Worm (Caenorhabditis elegans) whole organism, mixed stage, embryonic: ENCODE measurements around the gene C24D10.4.

Experiments
- M03D4.4 ChIP-seq: sonication (generic microtip); optimal IDR thresholded peaks from 2 replicates; lab custom pipeline; 2017; ENCODE audit warnings: mild to moderate bottlenecking, missing genetic modification characterization, missing compliant biosample characterization
- bed-3 ChIP-seq: fragments of 200-800 bp; sonication (Bioruptor generic); optimal IDR thresholded peaks from 3 replicates; lab custom pipeline; 2018; ENCODE audit warnings: mild to moderate bottlenecking, missing genetic modification characterization, moderate library complexity, missing compliant biosample characterization
- blmp-1 ChIP-seq: fragments of 150-350 bp; optimal IDR thresholded peaks from 2 replicates; lab custom pipeline; 2014; ENCODE audit warnings: missing biosample characterization, missing genetic modification characterization
- ceh-39 ChIP-seq: fragments of 150-350 bp; optimal IDR thresholded peaks from 2 replicates; lab custom pipeline; 2014; ENCODE audit warnings: missing biosample characterization, missing genetic modification characterization
- ceh-43 ChIP-seq: fragments of 200-800 bp; sonication (Bioruptor generic); optimal IDR thresholded peaks from 2 replicates; lab custom pipeline; 2018; ENCODE audit warnings: mild to moderate bottlenecking, missing genetic modification characterization, moderate library complexity, missing compliant biosample characterization
- ceh-83 ChIP-seq: fragments of 200-800 bp; sonication (Bioruptor generic); optimal IDR thresholded peaks from 2 replicates; lab custom pipeline; 2018; ENCODE audit warnings: mild to moderate bottlenecking, missing genetic modification characterization, missing compliant biosample characterization
- ces-1 ChIP-seq: fragments of 150-350 bp; optimal IDR thresholded peaks from 2 replicates; lab custom pipeline; 2014; ENCODE audit warnings: missing biosample characterization, missing genetic modification reagents, missing genetic modification characterization
- cnd-1 ChIP-seq: fragments of 200-800 bp; sonication (Bioruptor generic); optimal IDR thresholded peaks from 2 replicates; lab custom pipeline; 2018; ENCODE audit warnings: mild to moderate bottlenecking, missing genetic modification characterization, missing compliant biosample characterization
- drap-1 ChIP-seq: fragments of 200-800 bp; sonication (Bioruptor generic); optimal IDR thresholded peaks from 3 replicates; lab custom pipeline; 2018; ENCODE audit warnings: mild to moderate bottlenecking, missing genetic modification characterization, missing compliant biosample characterization
- elt-1 ChIP-seq: sonication (generic microtip); optimal IDR thresholded peaks from 2 replicates; lab custom pipeline; 2017; ENCODE audit warnings: missing genetic modification characterization, mild to moderate bottlenecking, missing compliant biosample characterization, antibody characterized with exemption, moderate library complexity, borderline replicate concordance; ENCODE audit not compliant: insufficient read depth
- elt-3 ChIP-seq: fragments of 150-350 bp; optimal IDR thresholded peaks from 2 replicates; lab custom pipeline; 2014; ENCODE audit warnings: missing biosample characterization, missing genetic modification characterization
- flh-1 ChIP-seq: fragments of 200-800 bp; sonication (Bioruptor generic); optimal IDR thresholded peaks from 2 replicates; lab custom pipeline; 2018; ENCODE audit warnings: mild to moderate bottlenecking, missing genetic modification characterization, moderate library complexity, missing compliant biosample characterization
- hlh-1 ChIP-seq: fragments of 150-350 bp; optimal IDR thresholded peaks from 2 replicates; lab custom pipeline; 2014; ENCODE audit warnings: missing biosample characterization, missing genetic modification reagents, missing genetic modification characterization
- lin-32 ChIP-seq: fragments of 200-800 bp; sonication (Bioruptor generic); optimal IDR thresholded peaks from 2 replicates; lab custom pipeline; 2018; ENCODE audit warnings: mild to moderate bottlenecking, missing genetic modification characterization, missing compliant biosample characterization
- lsy-2 ChIP-seq: fragments of 150-350 bp; optimal IDR thresholded peaks from 2 replicates; lab custom pipeline; 2014; ENCODE audit warnings: missing biosample characterization, missing genetic modification characterization
- mab-5 ChIP-seq: fragments of 150-350 bp; optimal IDR thresholded peaks from 2 replicates; lab custom pipeline; 2014; ENCODE audit warnings: missing biosample characterization, missing genetic modification characterization
- mep-1 ChIP-seq: fragments of 150-350 bp; optimal IDR thresholded peaks from 2 replicates; lab custom pipeline; 2017; ENCODE audit warnings: missing biosample characterization, missing genetic modification reagents, missing genetic modification characterization, inconsistent platforms
- mls-2 ChIP-seq: sonication (generic microtip); optimal IDR thresholded peaks from 2 replicates; lab custom pipeline; 2016; ENCODE audit warnings: mild to moderate bottlenecking, missing genetic modification characterization, moderate library complexity, missing compliant biosample characterization
- nhr-12 ChIP-seq: fragments of 150-350 bp; optimal IDR thresholded peaks from 2 replicates; lab custom pipeline; 2014; ENCODE audit warnings: missing biosample characterization, missing genetic modification characterization
- nhr-2 ChIP-seq: fragments of 150-350 bp; optimal IDR thresholded peaks from 2 replicates; lab custom pipeline; 2014; ENCODE audit warnings: missing biosample characterization, missing genetic modification characterization
- nhr-237 ChIP-seq: fragments of 150-350 bp; optimal IDR thresholded peaks from 2 replicates; lab custom pipeline; 2014; ENCODE audit warnings: missing biosample characterization, missing genetic modification characterization
- nhr-28 ChIP-seq: fragments of 150-350 bp; optimal IDR thresholded peaks from 2 replicates; lab custom pipeline; 2014; ENCODE audit warnings: missing biosample characterization, missing genetic modification characterization
- nhr-76 ChIP-seq: sonication (generic microtip); optimal IDR thresholded peaks from 2 replicates; lab custom pipeline; 2017; ENCODE audit warnings: missing biosample characterization, missing genetic modification characterization
- pha-4 ChIP-seq: fragments of 150-350 bp; optimal IDR thresholded peaks from 2 replicates; lab custom pipeline; 2018; ENCODE audit warnings: missing biosample characterization, missing genetic modification reagents, missing genetic modification characterization
- sem-2 ChIP-seq: fragments of 200-800 bp; sonication (Bioruptor generic); optimal IDR thresholded peaks from 2 replicates; lab custom pipeline; 2018; ENCODE audit warnings: mild to moderate bottlenecking, missing genetic modification characterization, missing compliant biosample characterization
- sptf-1 ChIP-seq: sonication (generic microtip); optimal IDR thresholded peaks from 2 replicates; lab custom pipeline; 2017; ENCODE audit warnings: mild to moderate bottlenecking, missing genetic modification characterization, moderate library complexity, missing compliant biosample characterization
- unc-120 ChIP-seq: sonication (generic microtip); optimal IDR thresholded peaks from 2 replicates; lab custom pipeline; 2017; ENCODE audit warnings: missing genetic modification characterization, missing compliant biosample characterization; ENCODE audit not compliant: poor library complexity, severe bottlenecking
- unc-39 ChIP-seq: fragments of 150-350 bp; optimal IDR thresholded peaks from 2 replicates; lab custom pipeline; 2014; ENCODE audit warnings: missing biosample characterization, missing genetic modification characterization
- unc-62 ChIP-seq: fragments of 150-350 bp; optimal IDR thresholded peaks from 2 replicates; lab custom pipeline; 2014; ENCODE audit warnings: missing biosample characterization, missing genetic modification reagents, missing genetic modification characterization
- zip-8 ChIP-seq: fragments of 150-350 bp; optimal IDR thresholded peaks from 2 replicates; lab custom pipeline; 2014; ENCODE audit warnings: missing biosample characterization, missing genetic modification characterization
- ztf-11 ChIP-seq: fragments of 150-350 bp; optimal IDR thresholded peaks from 2 replicates; lab custom pipeline; 2014; ENCODE audit warnings: missing biosample characterization, missing genetic modification characterization

The C24D10.4 gene

ce11 chrIV:5186480-5187205, 26.3 kb downstream of the C24D10.4 start, which contains the start of the genes W03F8.6 and mtrf-1L:
TSS of gene W03F8.6 (minus strand) at chrIV:5186580.
TSS of gene mtrf-1L (plus strand) at chrIV:5187155.
- TF ChIP-seq ceh-39 (no peak), mab-5 (no peak), elt-1 (tag; lab: Kevin White, UChicago) (no peak), zip-8 (tag; lab: Kevin White, UChicago) (no peak), ztf-11 (tag; lab: Kevin White, UChicago) (no peak)
- TF ChIP-seq, all 35 proteins: peak for 0

ce11 chrIV:5188051-5188450, 27.7 kb downstream of the C24D10.4 start:
- TF ChIP-seq hlh-1, result no peak
- TF ChIP-seq flh-1 (GFP tag; lab: Kevin White, UChicago), result no peak
- TF ChIP-seq unc-62 (GFP tag; lab: Kevin White, UChicago), result no peak
- TF ChIP-seq elt-3 (tag; lab: Kevin White, UChicago), result no peak
- no peak for TF ChIP-seq zip-8 (tag; lab: Kevin White, UChicago)
- TF ChIP-seq mls-2, result no peak
- no peak for TF ChIP-seq blmp-1
- TF ChIP-seq lin-32 (GFP tag; lab: Kevin White, UChicago), result no peak
- no peak for TF ChIP-seq mab-5
- no peak for TF ChIP-seq nhr-12 (tag; lab: Kevin White, UChicago)
- no peak for TF ChIP-seq elt-1 (tag; lab: Kevin White, UChicago)
- no peak for TF ChIP-seq lsy-2 (tag; lab: Kevin White, UChicago)

DNA sequence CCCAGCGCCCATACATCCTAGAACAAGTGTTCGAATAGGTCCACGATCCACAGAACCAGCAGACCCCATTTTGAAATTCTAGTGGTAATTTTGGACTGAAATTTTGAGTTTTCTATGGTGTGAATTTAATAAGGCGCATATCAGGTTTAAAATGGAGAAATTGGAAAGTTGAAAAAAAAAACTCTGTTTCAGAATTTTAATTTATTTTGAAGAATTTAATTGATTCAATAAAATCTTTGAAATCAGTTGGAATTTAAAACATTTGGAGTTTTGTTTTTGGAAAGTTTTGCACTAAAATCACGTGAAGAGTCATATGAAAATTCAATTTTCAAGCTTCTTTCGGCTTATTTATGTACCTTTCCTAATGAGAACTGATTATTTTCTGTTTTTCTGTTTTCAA, 35.2 kb downstream of the C24D10.4 start, which contains the start of gene gpa-18:
Gene gpa-18 (minus strand): TSS at position 101 of the 400 bp plus-strand sequence.
- TF ChIP-seq mls-2 (no peak), unc-62 (GFP tag; lab: Kevin White, UChicago) (no peak), elt-1 (tag; lab: Kevin White, UChicago) (no peak), unc-120 (tag; lab: Kevin White, UChicago) (no peak)

DNA sequence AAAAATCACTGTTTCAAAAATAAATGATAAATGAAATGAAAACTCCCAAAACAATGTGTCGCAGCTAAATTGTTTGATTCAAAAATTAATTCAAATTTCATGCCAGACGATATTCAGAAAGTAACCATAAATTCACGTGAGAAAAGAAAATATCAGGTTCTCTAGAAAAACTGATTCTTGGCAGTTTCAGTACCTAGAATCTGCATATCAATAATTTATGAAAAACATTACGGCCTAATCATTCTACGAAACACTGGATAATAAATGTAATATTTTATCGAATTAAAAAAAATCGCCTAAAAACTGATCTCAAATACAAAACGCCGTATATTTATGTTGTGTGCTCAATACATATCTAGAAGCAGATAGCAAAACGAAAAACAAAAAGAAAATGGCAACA, 40.5 kb downstream of the C24D10.4 start:
- no peak for TF ChIP-seq nhr-12 (tag; lab: Kevin White, UChicago)
- no peak for TF ChIP-seq unc-39 (tag; lab: Kevin White, UChicago)
- no peak for TF ChIP-seq nhr-2
- no peak for TF ChIP-seq ceh-83 (GFP tag; lab: Kevin White, UChicago)
- TF ChIP-seq lin-32 (GFP tag; lab: Kevin White, UChicago), result no peak
- TF ChIP-seq ceh-43 (GFP tag; lab: Kevin White, UChicago), result no peak
- TF ChIP-seq blmp-1, result no peak
- no peak for TF ChIP-seq mab-5
- no peak for TF ChIP-seq sem-2 (GFP tag; lab: Kevin White, UChicago)
- no peak for TF ChIP-seq ztf-11 (tag; lab: Kevin White, UChicago)
- TF ChIP-seq zip-8 (tag; lab: Kevin White, UChicago), result no peak
- TF ChIP-seq unc-120 (tag; lab: Kevin White, UChicago), result no peak
- TF ChIP-seq sptf-1 (tag; lab: Kevin White, UChicago), result no peak
- TF ChIP-seq elt-1 (tag; lab: Kevin White, UChicago), result no peak
- no peak for TF ChIP-seq M03D4.4
- TF ChIP-seq mep-1 (tag; lab: Kevin White, UChicago), result no peak
- no peak for TF ChIP-seq nhr-76 (tag; lab: Kevin White, UChicago)
- no peak for TF ChIP-seq unc-62 (GFP tag; lab: Kevin White, UChicago)

DNA sequence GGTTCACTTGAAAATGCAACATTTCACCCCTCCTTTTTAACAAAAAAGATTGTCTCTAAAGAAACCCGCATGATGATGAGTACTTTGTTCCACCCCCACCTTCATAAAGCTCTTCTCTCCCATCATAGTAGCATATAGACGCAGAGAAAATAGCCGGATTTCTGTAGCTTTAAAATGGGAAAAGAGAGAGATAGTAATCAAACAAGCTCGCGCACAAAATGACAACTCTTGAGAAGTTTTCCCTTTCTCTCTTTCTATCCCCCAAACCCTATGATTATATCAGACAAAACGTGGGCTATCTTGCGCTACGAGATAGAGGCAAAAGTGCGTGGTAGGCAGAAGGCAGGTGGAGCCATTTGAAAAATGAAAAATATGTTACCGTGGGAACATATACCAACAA, 42.3 kb downstream of the C24D10.4 start:
- no peak for TF ChIP-seq bed-3 (GFP tag; lab: Kevin White, UChicago)
- no peak for TF ChIP-seq lin-32 (GFP tag; lab: Kevin White, UChicago)
- no peak for TF ChIP-seq ceh-83 (GFP tag; lab: Kevin White, UChicago)
- TF ChIP-seq elt-1 (tag; lab: Kevin White, UChicago), result no peak
- no peak for TF ChIP-seq sptf-1 (tag; lab: Kevin White, UChicago)
- no peak for TF ChIP-seq elt-3 (tag; lab: Kevin White, UChicago)
- TF ChIP-seq unc-39 (tag; lab: Kevin White, UChicago), result no peak
- TF ChIP-seq drap-1 (GFP tag; lab: Kevin White, UChicago), result no peak
- TF ChIP-seq ceh-39, result no peak
- no peak for TF ChIP-seq unc-62 (GFP tag; lab: Kevin White, UChicago)
- TF ChIP-seq nhr-76 (tag; lab: Kevin White, UChicago), result no peak
- TF ChIP-seq cnd-1, result no peak
- TF ChIP-seq nhr-237 (tag; lab: Kevin White, UChicago), result no peak
- TF ChIP-seq nhr-28 (tag; lab: Kevin White, UChicago), result no peak
- no peak for TF ChIP-seq ces-1 (GFP tag; lab: Kevin White, UChicago)
- no peak for TF ChIP-seq unc-120 (tag; lab: Kevin White, UChicago)
- TF ChIP-seq pha-4 (tag; lab: Kevin White, UChicago), result no peak
- no peak for TF ChIP-seq mep-1 (tag; lab: Kevin White, UChicago)
- TF ChIP-seq nhr-2, result no peak
